Worm (Caenorhabditis elegans): ENCODE measurements around the gene F15G9.5.

F15G9.5 gene

ce11 chrX:9737730-9738129 lies at the start of gene F15G9.5:
F15G9.5 (minus strand) TSS chrX:9737888.
- TF ChIP-seq C16A3.4 (tag; optimal IDR thresholded peaks at IDR 0.05): no peak
- no peak for TF ChIP-seq hlh-17 (GFP tag; optimal IDR thresholded peaks at IDR 0.05; ENCODE audit: borderline replicate concordance)
- peak; percentile 36 for TF ChIP-seq fkh-10 (GFP tag; optimal IDR thresholded peaks at IDR 0.05)
- no peak for TF ChIP-seq zip-4 (GFP tag; optimal IDR thresholded peaks at IDR 0.05)
- TF ChIP-seq ets-5 (GFP tag; IDR thresholded peaks at IDR 0.05): no peak
- TF ChIP-seq dsc-1 (tag; optimal IDR thresholded peaks at IDR 0.05): peak; percentile 28
- no peak for TF ChIP-seq unc-98 (GFP tag; IDR thresholded peaks at IDR 0.05)
- no peak for TF ChIP-seq lsy-2 (tag; optimal IDR thresholded peaks at IDR 0.05)
- no peak for TF ChIP-seq F16B12.6 (tag; optimal IDR thresholded peaks at IDR 0.05)
- no peak for TF ChIP-seq nhr-77 (tag; optimal IDR thresholded peaks at IDR 0.05)
- no peak for TF ChIP-seq lir-3 (tag; optimal IDR thresholded peaks at IDR 0.05; ENCODE audit: poor library complexity)
- no peak for TF ChIP-seq pax-3 (tag; optimal IDR thresholded peaks at IDR 0.05)
- no peak for TF ChIP-seq elt-2 (tag; optimal IDR thresholded peaks at IDR 0.05)
- TF ChIP-seq lin-14 (GFP tag; optimal IDR thresholded peaks at IDR 0.05): peak; percentile 71
- peak; percentile 15 for TF ChIP-seq nhr-47 (tag; optimal IDR thresholded peaks at IDR 0.05)
- peak; percentile 19 for TF ChIP-seq snu-23 (GFP tag; optimal IDR thresholded peaks at IDR 0.05)
- peak; percentile 17 for TF ChIP-seq nhr-71 (tag; optimal IDR thresholded peaks at IDR 0.05)
- TF ChIP-seq rnt-1 (tag; optimal IDR thresholded peaks at IDR 0.05): peak; percentile 49
- TF ChIP-seq ceh-63 (GFP tag; optimal IDR thresholded peaks at IDR 0.05): no peak
- TF ChIP-seq swsn-7 (tag; optimal IDR thresholded peaks at IDR 0.05): peak; percentile 20
- no peak for TF ChIP-seq ceh-90 (tag; optimal IDR thresholded peaks at IDR 0.05)
- no peak for TF ChIP-seq tlp-1 (tag; optimal IDR thresholded peaks at IDR 0.05)
- TF ChIP-seq nhr-11 (tag; optimal IDR thresholded peaks at IDR 0.05): no peak
- TF ChIP-seq snpc-4 (tag; optimal IDR thresholded peaks at IDR 0.05): no peak
- TF ChIP-seq nhr-12 (tag; optimal IDR thresholded peaks at IDR 0.05): no peak
- no peak for TF ChIP-seq nhr-20 (tag; optimal IDR thresholded peaks at IDR 0.05)
- peak; percentile 30 for TF ChIP-seq unc-86 (tag; optimal IDR thresholded peaks at IDR 0.05)
- peak; percentile 57 for TF ChIP-seq fkh-8 (tag; optimal IDR thresholded peaks at IDR 0.05)
- 0 out of 2 replicates have a peak, but pooled peaks have one; percentile 9 for TF ChIP-seq nhr-19 (GFP tag; conservative IDR thresholded peaks at IDR 0.05)
- TF ChIP-seq tbx-2 (tag; optimal IDR thresholded peaks at IDR 0.05): peak; percentile 40
- no peak for TF ChIP-seq unc-62 (GFP tag; optimal IDR thresholded peaks at IDR 0.05)
- peak in 2 of 3 experiments; percentile 21 to 30 for TF ChIP-seq ceh-82 (tag; optimal IDR thresholded peaks at IDR 0.05)
- TF ChIP-seq fos-1 (tag; optimal IDR thresholded peaks at IDR 0.05): no peak
- TF ChIP-seq aly-2 (tag; optimal IDR thresholded peaks at IDR 0.05): no peak
- no peak for TF ChIP-seq unc-30 (tag; optimal IDR thresholded peaks at IDR 0.05)
- no peak for TF ChIP-seq jun-1 (tag; optimal IDR thresholded peaks at IDR 0.05)
- TF ChIP-seq ama-1 (optimal IDR thresholded peaks at IDR 0.05): no peak
- TF ChIP-seq hlh-4 (tag; optimal IDR thresholded peaks at IDR 0.05): no peak

DNA sequence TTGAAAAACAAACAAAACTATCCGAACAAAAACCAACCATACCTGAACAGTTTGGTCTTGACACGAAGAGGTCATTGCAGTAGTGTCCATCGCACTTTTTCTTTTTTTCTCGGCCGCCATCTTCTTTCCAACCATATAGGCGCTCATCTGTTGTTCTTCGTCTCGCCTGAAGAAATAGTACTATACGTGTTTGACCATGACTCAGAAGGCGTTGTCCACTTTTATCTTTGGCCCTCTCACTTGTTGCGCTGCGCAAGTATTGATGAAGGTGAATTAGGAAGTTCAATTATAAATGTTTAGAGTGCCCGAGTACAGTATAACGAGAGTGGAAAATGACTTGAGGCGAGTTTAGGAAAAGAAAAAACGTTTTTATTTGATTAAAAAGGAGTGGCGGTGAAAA lies 48.2 kb upstream of the F15G9.5 start:
- TF ChIP-seq dpl-1 (GFP tag; optimal IDR thresholded peaks at IDR 0.05) (no peak), nhr-20 (tag; optimal IDR thresholded peaks at IDR 0.05) (no peak), lsy-2 (tag; optimal IDR thresholded peaks at IDR 0.05) (peak in 1 of 2 experiments; percentile 8), zag-1 (tag; optimal IDR thresholded peaks at IDR 0.05) (no peak), nhr-28 (tag; optimal IDR thresholded peaks at IDR 0.05) (no peak), C04F5.9 (tag; optimal IDR thresholded peaks at IDR 0.05) (no peak), lin-14 (GFP tag; optimal IDR thresholded peaks at IDR 0.05) (peak; percentile 61), tbx-2 (tag; optimal IDR thresholded peaks at IDR 0.05) (peak; percentile 8), swsn-7 (tag; optimal IDR thresholded peaks at IDR 0.05) (no peak), nhr-77 (tag; optimal IDR thresholded peaks at IDR 0.05) (no peak), mep-1 (tag; optimal IDR thresholded peaks at IDR 0.05) (peak; percentile 65), blmp-1 (tag; optimal IDR thresholded peaks at IDR 0.05) (peak; percentile 94), elt-3 (tag; optimal IDR thresholded peaks at IDR 0.05) (peak in 1 of 6 experiments; percentile 14), egl-27 (tag; optimal IDR thresholded peaks at IDR 0.05) (no peak), hlh-4 (tag; optimal IDR thresholded peaks at IDR 0.05) (no peak), pag-3 (tag; optimal IDR thresholded peaks at IDR 0.05; ENCODE audit: borderline replicate concordance, insufficient read depth) (no peak), unc-130 (tag; optimal IDR thresholded peaks at IDR 0.05) (peak; percentile 0), snu-23 (GFP tag; optimal IDR thresholded peaks at IDR 0.05) (peak; percentile 31), alr-1 (tag; optimal IDR thresholded peaks at IDR 0.05; ENCODE audit: borderline replicate concordance) (no peak)

All from whole organism, L1 larva.